Fruit fly (Drosophila melanogaster) whole organism, prepupa: ENCODE measurements around the gene CG4301.

ENCODE experiments used
- CG10631 ChIP-seq: fragments of 200-800 bp; sonication (Bioruptor generic); optimal IDR thresholded peaks from 2 replicates; lab custom pipeline; 2016; ENCODE audit warnings: missing biosample characterization, missing genetic modification characterization
- CG11762 ChIP-seq: fragments of 200-800 bp; sonication (Bioruptor generic); optimal IDR thresholded peaks from 3 replicates; lab custom pipeline; 2016; ENCODE audit warnings: missing biosample characterization, missing genetic modification characterization; ENCODE audit not compliant: insufficient read depth
- CG11902 ChIP-seq: fragments of 200-800 bp; sonication (Bioruptor generic); optimal IDR thresholded peaks from 3 replicates; lab custom pipeline; 2016; ENCODE audit warnings: missing biosample characterization, missing genetic modification characterization
- CG15336 ChIP-seq: fragments of 200-800 bp; sonication (Bioruptor generic); IDR thresholded peaks from 2 replicates; pipeline ENCODE4 v1.3.6; 2022; ENCODE audit warnings: missing biosample characterization, missing genetic modification characterization
- CG1621 ChIP-seq: fragments of 200-800 bp; sonication (Bioruptor generic); optimal IDR thresholded peaks from 3 replicates; lab custom pipeline; 2018; ENCODE audit warnings: missing biosample characterization, mild to moderate bottlenecking, missing genetic modification characterization
- CG16779 ChIP-seq: fragments of 200-800 bp; sonication (Bioruptor generic); optimal IDR thresholded peaks from 3 replicates; lab custom pipeline; 2017; ENCODE audit warnings: missing biosample characterization, mild to moderate bottlenecking, missing genetic modification characterization
- CG3032 ChIP-seq: fragments of 200-800 bp; optimal IDR thresholded peaks from 2 replicates; lab custom pipeline; 2019; ENCODE audit warnings: missing biosample characterization, mild to moderate bottlenecking, missing genetic modification characterization, moderate library complexity
- CG31627 ChIP-seq: fragments of 200-800 bp; sonication (Bioruptor generic); optimal IDR thresholded peaks from 3 replicates; lab custom pipeline; 2016; ENCODE audit warnings: missing biosample characterization, missing genetic modification characterization
- CG32006 ChIP-seq: fragments of 200-800 bp; sonication (Bioruptor generic); optimal IDR thresholded peaks from 3 replicates; lab custom pipeline; 2017; ENCODE audit warnings: missing biosample characterization, mild to moderate bottlenecking, missing genetic modification characterization
- CG34406 ChIP-seq: fragments of 200-800 bp; sonication (Bioruptor generic); optimal IDR thresholded peaks from 3 replicates; lab custom pipeline; 2016; ENCODE audit warnings: missing biosample characterization, missing genetic modification characterization
- CG3919 ChIP-seq: fragments of 200-800 bp; sonication (Bioruptor generic); optimal IDR thresholded peaks from 3 replicates; lab custom pipeline; 2016; ENCODE audit warnings: missing biosample characterization, missing genetic modification characterization
- CG6163 ChIP-seq: fragments of 200-800 bp; sonication (Bioruptor generic); IDR thresholded peaks from 3 replicates; pipeline ENCODE4 v1.3.6; 2022; ENCODE audit warnings: missing biosample characterization, missing genetic modification characterization
- CG6792 ChIP-seq: fragments of 200-800 bp; sonication (Bioruptor generic); optimal IDR thresholded peaks from 3 replicates; lab custom pipeline; 2016; ENCODE audit warnings: missing biosample characterization, missing genetic modification characterization
- CG8119 ChIP-seq: fragments of 200-800 bp; sonication (Bioruptor generic); IDR thresholded peaks from 3 replicates; pipeline ENCODE4 v1.3.6; 2022; ENCODE audit warnings: missing biosample characterization, missing genetic modification characterization
- CG8632 ChIP-seq: fragments of 200-800 bp; sonication (Bioruptor generic); optimal IDR thresholded peaks from 3 replicates; lab custom pipeline; 2016; ENCODE audit warnings: missing biosample characterization, missing genetic modification characterization
- CG9139 ChIP-seq: fragments of 200-800 bp; sonication (Bioruptor generic); optimal IDR thresholded peaks from 3 replicates; lab custom pipeline; 2017; ENCODE audit warnings: missing biosample characterization, mild to moderate bottlenecking, missing genetic modification characterization
- Eip78C ChIP-seq: fragments of 200-800 bp; sonication (Bioruptor generic); peaks from one replicate; lab custom pipeline; 2016; ENCODE audit warnings: missing biosample characterization, missing genetic modification characterization
- Eip93F ChIP-seq: fragments of 200-800 bp; sonication (Bioruptor generic); optimal IDR thresholded peaks from 2 replicates; lab custom pipeline; 2016; ENCODE audit warnings: missing biosample characterization, mild to moderate bottlenecking, missing genetic modification characterization
- Hr4 ChIP-seq: fragments of 200-800 bp; sonication (Bioruptor generic); optimal IDR thresholded peaks from 3 replicates; lab custom pipeline; 2016; ENCODE audit warnings: missing biosample characterization, missing genetic modification characterization
- Lpt ChIP-seq: fragments of 200-800 bp; sonication (Bioruptor generic); optimal IDR thresholded peaks from 3 replicates; lab custom pipeline; 2016; ENCODE audit warnings: missing biosample characterization, missing genetic modification characterization
- Smox ChIP-seq: fragments of 200-800 bp; sonication (Bioruptor generic); optimal IDR thresholded peaks from 3 replicates; lab custom pipeline; 2016; ENCODE audit warnings: missing biosample characterization, missing genetic modification characterization
- Sox14 ChIP-seq: fragments of 200-800 bp; sonication (Bioruptor generic); optimal IDR thresholded peaks from 3 replicates; lab custom pipeline; 2016; ENCODE audit warnings: missing biosample characterization, missing genetic modification characterization
- achi ChIP-seq: fragments of 200-800 bp; sonication (Bioruptor generic); optimal IDR thresholded peaks from 3 replicates; lab custom pipeline; 2016; ENCODE audit warnings: missing biosample characterization, missing genetic modification characterization
- esn ChIP-seq: fragments of 200-800 bp; sonication (Bioruptor generic); optimal IDR thresholded peaks from 2 replicates; lab custom pipeline; 2016; ENCODE audit warnings: missing biosample characterization, mild to moderate bottlenecking, missing genetic modification characterization, moderate library complexity
- lz ChIP-seq: fragments of 200-800 bp; sonication (Bioruptor generic); optimal IDR thresholded peaks from 3 replicates; lab custom pipeline; 2016; ENCODE audit warnings: missing biosample characterization, missing genetic modification characterization
- net ChIP-seq: fragments of 200-800 bp; sonication (Bioruptor generic); optimal IDR thresholded peaks from 3 replicates; lab custom pipeline; 2016; ENCODE audit warnings: missing biosample characterization, missing genetic modification characterization
- spab ChIP-seq: fragments of 200-800 bp; sonication (Bioruptor generic); optimal IDR thresholded peaks from 2 replicates; lab custom pipeline; 2017; ENCODE audit warnings: missing biosample characterization, mild to moderate bottlenecking, missing genetic modification characterization, missing genetic modification reagents
- ss ChIP-seq, 2 experiments: fragments of 200-800 bp; sonication (Bioruptor generic); optimal IDR thresholded peaks; 2 replicates in 1 of 2; 3 replicates in 1 of 2; lab custom pipeline; 2017 to 2018; ENCODE audit warnings: mild to moderate bottlenecking in 2 of 2, missing biosample characterization in 2 of 2, missing genetic modification characterization in 2 of 2, moderate library complexity in 1 of 2
- svp ChIP-seq: fragments of 200-800 bp; sonication (Bioruptor generic); peaks from one replicate; lab custom pipeline; 2016; ENCODE audit warnings: missing biosample characterization, missing genetic modification characterization
- topi ChIP-seq: fragments of 200-800 bp; sonication (Bioruptor generic); optimal IDR thresholded peaks from 3 replicates; lab custom pipeline; 2016; ENCODE audit warnings: missing biosample characterization, missing genetic modification characterization
- vri ChIP-seq: fragments of 200-800 bp; sonication (Bioruptor generic); optimal IDR thresholded peaks from 3 replicates; lab custom pipeline; 2016; ENCODE audit warnings: missing biosample characterization, mild to moderate bottlenecking, missing genetic modification characterization

The CG4301 gene

dm6 chrX:16424296-16424695, 19.0 kb downstream of the CG4301 start:
- TF ChIP-seq CG1621, result no peak
- peak; percentile 81 for TF ChIP-seq svp (GFP tag; lab: Kevin White, UChicago)
- TF ChIP-seq, all 60 proteins: peak for 1

dm6 chrX:16425145-16425544, 19.8 kb downstream of the CG4301 start:
- TF ChIP-seq svp (GFP tag; lab: Kevin White, UChicago), result peak; percentile 67
- no peak for TF ChIP-seq CG8119 (GFP tag; lab: Robert Waterston, UW)
- TF ChIP-seq Lpt (GFP tag; lab: Kevin White, UChicago), result peak; percentile 9
- peak; percentile 22; the same call in 1 of the 2 replicates for TF ChIP-seq CG15336 (GFP tag; lab: Robert Waterston, UW)
- TF ChIP-seq Eip93F (GFP tag; lab: Kevin White, UChicago), result no peak
- peak; percentile 64 for TF ChIP-seq Eip78C
- no peak for TF ChIP-seq CG11762 (GFP tag; lab: Kevin White, UChicago)
- TF ChIP-seq Sox14, result peak; percentile 62
- peak; percentile 4 for TF ChIP-seq CG9139 (GFP tag; lab: Kevin White, UChicago)
- TF ChIP-seq CG6163 (GFP tag; lab: Robert Waterston, UW), result peak; percentile 45; the same call in 1 of the 3 replicates
- TF ChIP-seq Hr4, result no peak
- peak; percentile 20 for TF ChIP-seq CG16779 (tag; lab: Kevin White, UChicago)
- TF ChIP-seq ss (GFP tag; optimal IDR thresholded peaks at IDR 0.05; lab: Kevin White, UChicago), result peak; percentile 49 to 57

- no peak for TF ChIP-seq Lpt (GFP tag; lab: Kevin White, UChicago)
- TF ChIP-seq topi, result peak; percentile 14
- peak; percentile 40; the same call in 1 of the 3 replicates for TF ChIP-seq CG6163 (GFP tag; lab: Robert Waterston, UW)
- peak in 1 of 2 experiments; percentile 23 for TF ChIP-seq ss (GFP tag; optimal IDR thresholded peaks at IDR 0.05; lab: Kevin White, UChicago)
- TF ChIP-seq net, result no peak
- peak; percentile 49 for TF ChIP-seq svp (GFP tag; lab: Kevin White, UChicago)
- TF ChIP-seq CG1621, result peak; percentile 21
- peak; percentile 10 for TF ChIP-seq CG6792 (GFP tag; lab: Kevin White, UChicago)
- TF ChIP-seq vri, result no peak
- TF ChIP-seq Eip93F (GFP tag; lab: Kevin White, UChicago), result no peak
- peak; percentile 6 for TF ChIP-seq CG10631 (GFP tag; lab: Kevin White, UChicago)
- TF ChIP-seq Sox14, result peak; percentile 16
- TF ChIP-seq CG8632 (GFP tag; lab: Kevin White, UChicago), result peak; percentile 3
- no peak for TF ChIP-seq CG3919 (GFP tag; lab: Kevin White, UChicago)
- TF ChIP-seq CG3032, result peak; percentile 3
- peak; percentile 36 for TF ChIP-seq esn
- TF ChIP-seq Smox (GFP tag; lab: Kevin White, UChicago), result no peak
- peak; percentile 30 for TF ChIP-seq CG34406 (GFP tag; lab: Kevin White, UChicago)
- TF ChIP-seq lz (GFP tag; lab: Kevin White, UChicago), result peak; percentile 13
- peak; percentile 46 for TF ChIP-seq Eip78C
- TF ChIP-seq, all 60 proteins: peak for 14
Observed at dm6 chrX:16426478-16427052, 21.3 kb downstream of the CG4301 start.

- TF ChIP-seq spab (GFP tag; lab: Kevin White, UChicago) (no peak), esn (peak; percentile 33)
- TF ChIP-seq, all 60 proteins: peak for 1
Observed at dm6 chrX:16427786-16428400, 22.6 kb downstream of the CG4301 start.

- no peak for TF ChIP-seq achi (GFP tag; lab: Kevin White, UChicago)
Observed at dm6 chrX:16428476-16428875, 23.2 kb downstream of the CG4301 start.

dm6 chrX:16441245-16441644, 35.9 kb downstream of the CG4301 start, which contains the start of the genes Cdc50 and rngo:
Gene Cdc50 (minus strand): TSS chrX:16441296.
Gene rngo (plus strand): TSS chrX:16441433.
- TF ChIP-seq esn (peak; percentile 52), lz (GFP tag; lab: Kevin White, UChicago) (peak; percentile 57), CG32006 (GFP tag; lab: Kevin White, UChicago) (no peak), CG11902 (no peak), CG3032 (peak; percentile 21), CG31627 (GFP tag; lab: Kevin White, UChicago) (peak; percentile 32)
